Fruit fly (Drosophila melanogaster) ovary, adult (tissue): ENCODE data around the gene CG18599.

Experiments used
- CG17801 ChIP-seq: fragments of 200-800 bp; optimal IDR thresholded peaks from 2 replicates; lab custom pipeline; 2019; ENCODE audit warnings: missing biosample characterization, mild to moderate bottlenecking, missing genetic modification characterization, moderate library complexity; ENCODE audit not compliant: partially characterized antibody

Gene CG18599

dm6 chr3R:18244171-18245043 lies 23.2 kb upstream of the CG18599 start:
- peak; percentile 45 for TF ChIP-seq CG17801 (GFP tag; lab: Kevin White, UChicago)

DNA sequence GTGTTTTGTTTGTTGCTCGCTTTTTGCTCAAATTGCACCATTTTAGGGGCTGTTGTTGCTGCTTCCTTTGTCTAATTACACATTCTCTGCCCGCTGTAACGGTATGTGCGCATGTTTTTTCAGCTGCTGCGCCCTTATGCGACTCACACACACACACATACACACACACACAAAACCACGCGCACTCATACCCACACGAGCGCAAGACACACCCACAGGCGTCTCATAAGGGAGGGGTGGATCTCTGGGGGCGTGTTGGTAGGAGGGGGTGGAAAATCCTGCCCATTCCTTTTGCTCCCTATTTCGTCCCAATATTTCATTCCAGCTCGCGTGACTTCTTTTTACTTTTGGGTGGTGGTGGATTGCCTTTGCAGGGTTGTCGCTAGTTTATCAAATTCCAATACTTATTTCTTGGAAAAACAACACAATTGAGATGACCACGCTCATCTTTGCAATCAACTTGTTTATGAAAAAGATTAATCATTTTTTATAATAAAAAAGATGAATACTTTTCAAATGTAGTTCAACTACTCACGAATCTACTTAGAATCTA lies 22.5 kb upstream of the CG18599 start:
- no peak for TF ChIP-seq CG17801 (GFP tag; lab: Kevin White, UChicago)

- peak; percentile 25 for TF ChIP-seq CG17801 (GFP tag; lab: Kevin White, UChicago)
These were observed 21.5 kb upstream of the CG18599 start for dm6 chr3R:18246041-18246440.

- TF ChIP-seq CG17801 (GFP tag; lab: Kevin White, UChicago): no peak
These were observed 18.3 kb upstream of the CG18599 start for dm6 chr3R:18249268-18249667.

- TF ChIP-seq CG17801 (GFP tag; lab: Kevin White, UChicago): no peak
These were observed 16.8 kb upstream of the CG18599 start, which contains the start of gene CG18598 for dm6 chr3R:18250815-18251214. Gene CG18598, plus strand, starts transcription at chr3R:18251115.

DNA sequence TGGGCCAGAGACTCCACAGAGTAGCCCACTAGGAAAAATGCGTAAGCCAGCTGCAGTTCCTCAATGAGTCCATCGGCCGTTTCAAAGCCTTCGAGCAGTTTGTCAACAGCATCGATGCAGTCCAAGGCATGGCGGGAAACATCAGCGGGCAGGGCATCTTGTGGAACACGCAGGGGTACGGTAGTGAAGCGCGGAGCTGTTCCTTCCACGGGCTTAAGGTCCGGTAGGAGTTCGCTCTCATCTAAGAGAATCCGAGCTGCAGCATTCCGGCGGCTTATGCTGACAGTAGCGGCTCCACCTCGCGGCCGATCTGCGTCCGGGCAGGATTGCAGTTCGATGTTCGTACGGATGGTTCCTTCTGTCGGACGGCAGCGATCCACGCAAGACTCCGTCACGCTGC lies 15.7 kb upstream of the CG18599 start:
- TF ChIP-seq CG17801 (GFP tag; lab: Kevin White, UChicago): no peak

DNA sequence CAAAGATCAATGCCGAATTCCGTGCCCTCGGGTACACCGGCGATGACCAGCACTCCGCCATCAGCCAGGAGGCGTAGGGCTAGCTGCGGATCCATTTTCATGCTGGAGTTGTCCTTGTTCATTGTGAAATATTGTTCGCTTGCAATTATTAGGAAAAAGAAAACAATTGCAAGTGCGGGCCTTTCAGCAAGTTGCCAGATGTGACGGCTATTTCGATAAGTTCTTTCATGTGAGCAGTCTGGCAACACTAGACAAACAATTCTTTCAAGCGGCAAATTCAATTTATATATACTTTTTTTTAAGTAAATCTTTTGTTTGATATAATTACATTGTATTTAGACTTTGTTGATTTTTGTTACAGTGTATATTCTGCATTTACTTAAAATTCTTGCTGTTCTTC lies 15.0 kb upstream of the CG18599 start, which contains the start of gene CG12320:
Gene CG12320, minus strand, starts transcription at position 157 of the 400 bp plus-strand sequence.
- no peak for TF ChIP-seq CG17801 (GFP tag; lab: Kevin White, UChicago)

dm6 chr3R:18255281-18255680 lies 12.3 kb upstream of the CG18599 start, which contains the start of the genes Ada2a, Polr2D, Tgs1 and moi:
Gene Ada2a, minus strand, starts transcription at chr3R:18255487.
Gene Polr2D, minus strand, starts transcription at chr3R:18255487.
Gene Tgs1, plus strand, starts transcription at chr3R:18255530.
Gene moi, plus strand, starts transcription at chr3R:18255530.
- peak; percentile 23 for TF ChIP-seq CG17801 (GFP tag; lab: Kevin White, UChicago)

- TF ChIP-seq CG17801 (GFP tag; lab: Kevin White, UChicago): no peak
These were observed 7.6 kb upstream of the CG18599 start for dm6 chr3R:18260016-18260415.

DNA sequence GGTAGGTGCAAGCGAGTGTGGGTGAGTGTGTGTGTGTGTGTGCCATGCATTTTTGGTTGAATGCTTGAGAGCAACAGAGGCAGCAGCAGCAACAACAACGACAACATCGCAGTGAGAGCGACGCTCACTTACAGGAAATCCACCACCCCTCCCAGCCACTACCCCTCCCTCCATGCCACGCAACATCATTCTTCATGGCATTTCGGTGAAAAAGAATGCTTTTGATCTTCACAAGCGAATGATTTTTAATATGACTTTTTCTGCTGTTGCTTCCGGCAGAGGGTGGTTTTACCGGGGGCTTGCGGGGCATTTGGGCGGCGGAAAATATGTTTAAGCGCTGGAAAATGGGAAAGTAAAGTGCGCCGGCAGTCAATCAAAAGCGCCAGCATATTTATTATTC lies 6.0 kb upstream of the CG18599 start:
- no peak for TF ChIP-seq CG17801 (GFP tag; lab: Kevin White, UChicago)

dm6 chr3R:18265275-18265674 lies 2.3 kb upstream of the CG18599 start:
- no peak for TF ChIP-seq CG17801 (GFP tag; lab: Kevin White, UChicago)

dm6 chr3R:18266665-18267064 lies 924 bp upstream of the CG18599 start:
- no peak for TF ChIP-seq CG17801 (GFP tag; lab: Kevin White, UChicago)

DNA sequence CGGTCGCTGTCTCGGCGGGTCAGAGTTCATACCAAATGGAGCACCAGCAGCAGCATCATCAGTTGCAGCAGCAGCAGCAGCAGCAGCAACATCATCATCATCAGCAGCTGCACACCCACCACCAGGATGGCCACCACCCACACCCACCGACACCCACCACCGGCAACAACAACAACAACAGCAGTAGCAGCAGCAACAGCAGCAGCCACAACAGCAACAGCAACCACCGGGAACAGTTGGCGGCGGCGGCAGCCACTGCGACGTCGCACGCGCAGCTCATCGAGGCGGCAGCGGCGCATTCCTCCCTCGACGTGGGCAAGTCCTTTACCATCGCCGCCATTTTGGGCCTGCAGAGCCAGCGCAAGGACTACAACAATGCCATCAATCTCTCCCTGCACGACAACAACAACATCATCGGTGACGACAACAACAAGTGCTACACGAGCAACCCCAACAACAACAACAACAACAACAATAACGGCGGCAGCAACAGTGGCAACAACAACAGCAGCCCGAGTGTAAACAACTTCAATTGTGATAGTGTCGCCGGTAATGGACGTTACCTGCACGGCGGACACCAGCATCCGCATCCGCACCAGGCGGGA lies 2.3 kb downstream of the CG18599 start:
- TF ChIP-seq CG17801 (GFP tag; lab: Kevin White, UChicago): no peak

dm6 chr3R:18274328-18275098 lies 6.9 kb downstream of the CG18599 start, which contains the start of the genes Vps39 and eIF1A:
Gene Vps39, minus strand, starts transcription at chr3R:18274446.
Gene eIF1A, plus strand, starts transcription at chr3R:18274665.
- TF ChIP-seq CG17801 (GFP tag; lab: Kevin White, UChicago): peak; percentile 40
